Worm (Caenorhabditis elegans) whole organism, L4 larva: Measurements from ENCODE around the gene sma-6.

Source experiments
- F10B5.3 ChIP-seq: sonication (generic microtip); optimal IDR thresholded peaks from 2 replicates; lab custom pipeline; 2016; ENCODE audit warnings: mild to moderate bottlenecking, missing genetic modification characterization, missing compliant biosample characterization
- F26F4.8 ChIP-seq: fragments of 200-800 bp; sonication (Bioruptor generic); conservative IDR thresholded peaks from 2 replicates; pipeline ENCODE4 v1.3.6; 2022; ENCODE audit warnings: missing genetic modification characterization, missing compliant biosample characterization
- F37D6.2 ChIP-seq: sonication (generic microtip); optimal IDR thresholded peaks from 2 replicates; lab custom pipeline; 2016; ENCODE audit warnings: mild to moderate bottlenecking, missing genetic modification characterization, missing compliant biosample characterization
- Y105C5A.15 ChIP-seq: fragments of 200-800 bp; sonication (Bioruptor generic); IDR thresholded peaks from 2 replicates; pipeline ENCODE4 v1.3.6; 2022; ENCODE audit warnings: missing genetic modification characterization, missing compliant biosample characterization
- Y48G9A.11 ChIP-seq: fragments of 200-800 bp; sonication (Bioruptor generic); IDR thresholded peaks from 2 replicates; pipeline ENCODE4 v1.3.6; 2022; ENCODE audit warnings: missing genetic modification reagents, missing genetic modification characterization, missing compliant biosample characterization
- Y75B8A.6 ChIP-seq: fragments of 200-800 bp; sonication (Bioruptor generic); IDR thresholded peaks from 2 replicates; pipeline ENCODE4 v1.3.6; 2022; ENCODE audit warnings: missing genetic modification reagents, missing genetic modification characterization, missing compliant biosample characterization
- ZK337.2 ChIP-seq: fragments of 200-800 bp; sonication (Bioruptor generic); IDR thresholded peaks from 2 replicates; pipeline ENCODE4 v1.3.6; 2022; ENCODE audit warnings: missing genetic modification reagents, missing genetic modification characterization, missing compliant biosample characterization
- ZK546.5 ChIP-seq, 2 experiments: sonication (generic microtip); optimal IDR thresholded peaks; 2 replicates each; lab custom pipeline; 2017; ENCODE audit warnings: missing biosample characterization in 2 of 2, missing genetic modification characterization in 2 of 2
- aha-1 ChIP-seq: fragments of 150-350 bp; peaks from one replicate; lab custom pipeline; 2014; ENCODE audit warnings: missing biosample characterization, missing genetic modification characterization
- arid-1 ChIP-seq: fragments of 200-800 bp; sonication (Bioruptor generic); conservative IDR thresholded peaks from 2 replicates; pipeline ENCODE4 v1.3.6; 2022; ENCODE audit warnings: missing genetic modification reagents, missing genetic modification characterization, missing compliant biosample characterization
- ceh-32 ChIP-seq: sonication (generic microtip); optimal IDR thresholded peaks from 2 replicates; lab custom pipeline; 2016; ENCODE audit warnings: mild to moderate bottlenecking, missing genetic modification characterization, missing compliant biosample characterization; ENCODE audit not compliant: poor library complexity
- ceh-82 ChIP-seq: sonication (generic microtip); optimal IDR thresholded peaks from 2 replicates; lab custom pipeline; 2017; ENCODE audit warnings: missing biosample characterization, missing genetic modification characterization
- ctbp-1 ChIP-seq: fragments of 200-800 bp; sonication (Bioruptor generic); IDR thresholded peaks from 2 replicates; pipeline ENCODE4 v1.3.6; 2022; ENCODE audit warnings: missing genetic modification reagents, missing genetic modification characterization, missing compliant biosample characterization
- daf-12 ChIP-seq: fragments of 150-350 bp; optimal IDR thresholded peaks from 2 replicates; lab custom pipeline; 2014; ENCODE audit warnings: missing biosample characterization, missing genetic modification reagents, missing genetic modification characterization
- daf-16 ChIP-seq, 3 experiments: sonication (generic microtip); optimal IDR thresholded peaks; 2 replicates each; lab custom pipeline; 2016 to 2017; ENCODE audit warnings: missing genetic modification characterization in 3 of 3, missing genetic modification reagents in 3 of 3, mild to moderate bottlenecking in 2 of 3, missing compliant biosample characterization in 2 of 3, missing biosample characterization in 1 of 3, moderate library complexity in 1 of 3
- dmd-6 ChIP-seq: fragments of 200-800 bp; sonication (Bioruptor generic); IDR thresholded peaks from 2 replicates; pipeline ENCODE4 v1.3.6; 2022; ENCODE audit warnings: missing genetic modification reagents, missing genetic modification characterization, missing compliant biosample characterization
- dmd-8 ChIP-seq: fragments of 200-800 bp; sonication (Bioruptor generic); IDR thresholded peaks from 2 replicates; pipeline ENCODE4 v1.3.6; 2022; ENCODE audit warnings: missing genetic modification characterization, missing compliant biosample characterization
- duxl-1 ChIP-seq: sonication (generic microtip); optimal IDR thresholded peaks from 2 replicates; lab custom pipeline; 2016; ENCODE audit warnings: mild to moderate bottlenecking, missing genetic modification characterization, moderate library complexity, missing compliant biosample characterization; ENCODE audit not compliant: poor library complexity
- dve-1 ChIP-seq: sonication (generic microtip); optimal IDR thresholded peaks from 2 replicates; lab custom pipeline; 2017; ENCODE audit warnings: antibody characterized with exemption, mild to moderate bottlenecking, missing genetic modification characterization, missing compliant biosample characterization; ENCODE audit not compliant: insufficient read depth
- egl-27 ChIP-seq: sonication (generic microtip); optimal IDR thresholded peaks from 3 replicates; lab custom pipeline; 2017; ENCODE audit warnings: missing biosample characterization, missing genetic modification reagents, missing genetic modification characterization
- fkh-10 ChIP-seq: fragments of 150-350 bp; optimal IDR thresholded peaks from 2 replicates; lab custom pipeline; 2014; ENCODE audit warnings: missing biosample characterization, missing genetic modification reagents, missing genetic modification characterization
- fos-1 ChIP-seq: fragments of 150-350 bp; optimal IDR thresholded peaks from 2 replicates; lab custom pipeline; 2014; ENCODE audit warnings: missing biosample characterization, missing genetic modification characterization
- hif-1 ChIP-seq, 2 experiments: sonication (generic microtip); optimal IDR thresholded peaks; 2 replicates each; lab custom pipeline; 2016 to 2017; ENCODE audit warnings: missing compliant biosample characterization in 2 of 2, missing genetic modification characterization in 2 of 2, missing genetic modification reagents in 2 of 2, missing genotype in 2 of 2, mild to moderate bottlenecking in 1 of 2
- hlh-11 ChIP-seq: fragments of 200-800 bp; sonication (Bioruptor generic); optimal IDR thresholded peaks from 2 replicates; lab custom pipeline; 2018; ENCODE audit warnings: mild to moderate bottlenecking, missing genetic modification characterization, missing compliant biosample characterization
- hmg-1.1 ChIP-seq: fragments of 200-800 bp; sonication (Bioruptor generic); IDR thresholded peaks from 2 replicates; pipeline ENCODE4 v1.3.6; 2022; ENCODE audit warnings: missing genetic modification reagents, missing genetic modification characterization, missing compliant biosample characterization
- lin-15B ChIP-seq: fragments of 150-350 bp; sonication (generic microtip); optimal IDR thresholded peaks from 3 replicates; lab custom pipeline; 2014; ENCODE audit warnings: missing biosample characterization, missing genetic modification characterization
- lin-39 ChIP-seq: fragments of 150-350 bp; optimal IDR thresholded peaks from 2 replicates; lab custom pipeline; 2014; ENCODE audit warnings: missing biosample characterization, missing genetic modification reagents, missing genetic modification characterization
- lir-3 ChIP-seq: sonication (generic microtip); optimal IDR thresholded peaks from 2 replicates; lab custom pipeline; 2016; ENCODE audit warnings: mild to moderate bottlenecking, missing genetic modification characterization, missing compliant biosample characterization
- mdt-29 ChIP-seq: fragments of 200-800 bp; sonication (Bioruptor generic); IDR thresholded peaks from 2 replicates; pipeline ENCODE4 v1.3.6; 2022; ENCODE audit warnings: missing genetic modification reagents, missing genetic modification characterization, missing compliant biosample characterization
- mep-1 ChIP-seq: fragments of 150-350 bp; sonication (generic microtip); optimal IDR thresholded peaks from 3 replicates; lab custom pipeline; 2014; ENCODE audit warnings: missing biosample characterization, missing genetic modification characterization
- mes-2 ChIP-seq: sonication (generic microtip); optimal IDR thresholded peaks from 2 replicates; lab custom pipeline; 2016; ENCODE audit warnings: missing genotype, mild to moderate bottlenecking, missing genetic modification characterization, missing compliant biosample characterization; ENCODE audit not compliant: poor library complexity, severe bottlenecking
- mxl-2 ChIP-seq: fragments of 200-800 bp; sonication (Bioruptor generic); conservative IDR thresholded peaks from 2 replicates; pipeline ENCODE4 v1.3.6; 2022; ENCODE audit warnings: missing genetic modification reagents, missing genetic modification characterization, missing compliant biosample characterization
- mxl-3 ChIP-seq: fragments of 200-800 bp; sonication (Bioruptor generic); optimal IDR thresholded peaks from 2 replicates; lab custom pipeline; 2018; ENCODE audit warnings: mild to moderate bottlenecking, missing genetic modification characterization, missing compliant biosample characterization
- nhr-10 ChIP-seq: fragments of 150-350 bp; optimal IDR thresholded peaks from 2 replicates; lab custom pipeline; 2014; ENCODE audit warnings: missing biosample characterization, missing genetic modification characterization
- nhr-11 ChIP-seq: fragments of 150-350 bp; optimal IDR thresholded peaks from 2 replicates; lab custom pipeline; 2014; ENCODE audit warnings: missing biosample characterization, missing genetic modification characterization
- nhr-111 ChIP-seq: fragments of 200-800 bp; sonication (Bioruptor generic); optimal IDR thresholded peaks from 2 replicates; lab custom pipeline; 2018; ENCODE audit warnings: mild to moderate bottlenecking, missing genetic modification characterization, missing compliant biosample characterization
- nhr-237 ChIP-seq: sonication (generic microtip); optimal IDR thresholded peaks from 2 replicates; lab custom pipeline; 2017; ENCODE audit warnings: missing biosample characterization, missing genetic modification characterization
- nhr-28 ChIP-seq: fragments of 150-350 bp; optimal IDR thresholded peaks from 2 replicates; lab custom pipeline; 2014; ENCODE audit warnings: missing biosample characterization, missing genetic modification characterization
- nhr-48 ChIP-seq: sonication (generic microtip); optimal IDR thresholded peaks from 2 replicates; lab custom pipeline; 2016; ENCODE audit warnings: mild to moderate bottlenecking, missing genetic modification characterization, missing compliant biosample characterization
- nhr-6 ChIP-seq: fragments of 150-350 bp; optimal IDR thresholded peaks from 2 replicates; lab custom pipeline; 2014; ENCODE audit warnings: missing biosample characterization, missing genetic modification characterization
- nhr-76 ChIP-seq: fragments of 150-350 bp; optimal IDR thresholded peaks from 2 replicates; lab custom pipeline; 2014; ENCODE audit warnings: missing biosample characterization, missing genetic modification characterization
- pqm-1 ChIP-seq: sonication (generic microtip); optimal IDR thresholded peaks from 2 replicates; lab custom pipeline; 2017; ENCODE audit warnings: missing biosample characterization, missing genetic modification characterization
- saeg-2 ChIP-seq: fragments of 200-800 bp; sonication (Bioruptor generic); IDR thresholded peaks from 2 replicates; pipeline ENCODE4 v1.3.6; 2022; ENCODE audit warnings: missing genetic modification reagents, missing genetic modification characterization, missing compliant biosample characterization
- set-16 ChIP-seq: fragments of 200-800 bp; sonication (Bioruptor generic); IDR thresholded peaks from 2 replicates; pipeline ENCODE4 v1.3.6; 2022; ENCODE audit warnings: missing genetic modification reagents, missing genetic modification characterization, missing compliant biosample characterization
- unc-39 ChIP-seq: sonication (generic microtip); optimal IDR thresholded peaks from 2 replicates; lab custom pipeline; 2017; ENCODE audit warnings: missing biosample characterization, missing genetic modification characterization
- vab-7 ChIP-seq: fragments of 200-800 bp; sonication (Bioruptor generic); IDR thresholded peaks from 2 replicates; pipeline ENCODE4 v1.3.6; 2022; ENCODE audit warnings: missing genetic modification reagents, missing genetic modification characterization, missing compliant biosample characterization
- ztf-11 ChIP-seq: fragments of 150-350 bp; optimal IDR thresholded peaks from 2 replicates; lab custom pipeline; 2014; ENCODE audit warnings: missing biosample characterization, missing genetic modification characterization
- ztf-7 ChIP-seq: fragments of 150-350 bp; optimal IDR thresholded peaks from 2 replicates; lab custom pipeline; 2014; ENCODE audit warnings: missing biosample characterization, missing genetic modification characterization

sma-6 gene

ce11 chrII:6334745-6335260 lies 10.5 kb downstream of the sma-6 start:
- TF ChIP-seq mxl-3 (GFP tag; lab: Kevin White, UChicago), result no peak
- TF ChIP-seq dmd-6, result peak; percentile 31; the same call in 1 of the 2 replicates
- TF ChIP-seq dve-1 (tag; lab: Kevin White, UChicago), result peak; percentile 56
- peak; percentile 54 for TF ChIP-seq pqm-1 (tag; lab: Kevin White, UChicago)
- TF ChIP-seq nhr-28 (tag; lab: Kevin White, UChicago), result peak; percentile 43
- peak; percentile 40 for TF ChIP-seq hlh-11 (tag; lab: Kevin White, UChicago)
- no peak for TF ChIP-seq nhr-111 (GFP tag; lab: Kevin White, UChicago)

DNA sequence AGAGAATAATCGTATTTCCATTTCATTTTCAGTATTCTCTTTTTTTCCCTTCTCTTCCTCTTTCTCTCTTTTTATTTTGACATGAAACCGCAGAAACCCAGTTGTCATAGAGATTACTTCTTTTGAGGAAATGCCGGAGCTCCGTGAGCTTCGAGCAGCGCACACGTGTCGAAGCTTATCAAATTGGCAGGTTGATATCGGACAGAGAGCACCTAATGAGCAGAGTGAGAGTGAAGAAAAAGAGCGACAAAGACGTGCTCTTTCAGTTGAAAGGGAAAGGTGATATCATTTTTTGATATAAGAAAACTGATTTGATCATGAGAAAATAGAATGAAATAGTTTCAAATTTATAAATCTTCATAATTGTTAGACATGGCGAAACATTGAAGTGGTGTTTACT lies 11.1 kb downstream of the sma-6 start, which contains the start of gene C32D5.14:
Gene C32D5.14 (plus strand): TSS at position 131 of the 400 bp plus-strand sequence.
- TF ChIP-seq dmd-6, result peak; percentile 84
- no peak for TF ChIP-seq dmd-8
- TF ChIP-seq mxl-2 (GFP tag; lab: Robert Waterston, UW), result no peak
- no peak for TF ChIP-seq lin-39 (tag; lab: Kevin White, UChicago)
- TF ChIP-seq vab-7 (GFP tag; lab: Robert Waterston, UW), result no peak
- no peak for TF ChIP-seq ZK546.5 (tag; optimal IDR thresholded peaks at IDR 0.05; lab: Kevin White, UChicago)
- TF ChIP-seq F37D6.2 (tag; lab: Kevin White, UChicago), result no peak
- no peak for TF ChIP-seq nhr-48 (tag; lab: Kevin White, UChicago)
- no peak for TF ChIP-seq set-16 (GFP tag; lab: Robert Waterston, UW)
- TF ChIP-seq lir-3 (tag; lab: Kevin White, UChicago), result no peak
- no peak for TF ChIP-seq saeg-2 (GFP tag; lab: Robert Waterston, UW)
- no peak for TF ChIP-seq ceh-32 (tag; lab: Kevin White, UChicago)
- no peak for TF ChIP-seq mdt-29 (GFP tag; lab: Robert Waterston, UW)
- no peak for TF ChIP-seq fkh-10 (GFP tag; lab: Kevin White, UChicago)
- no peak for TF ChIP-seq hmg-1.1 (GFP tag; lab: Robert Waterston, UW)
- TF ChIP-seq arid-1 (GFP tag; lab: Robert Waterston, UW), result no peak
- no peak for TF ChIP-seq fos-1 (tag; lab: Kevin White, UChicago)
- TF ChIP-seq nhr-6 (tag; lab: Kevin White, UChicago), result no peak
- TF ChIP-seq hif-1 (tag; optimal IDR thresholded peaks at IDR 0.05; lab: Kevin White, UChicago), result peak in 1 of 2 experiments; percentile 45
- TF ChIP-seq Y48G9A.11 (GFP tag; lab: Robert Waterston, UW), result no peak
- no peak for TF ChIP-seq nhr-10 (tag; lab: Kevin White, UChicago)
- TF ChIP-seq nhr-76, result no peak
- peak; percentile 35 for TF ChIP-seq nhr-11 (tag; lab: Kevin White, UChicago)
- no peak for TF ChIP-seq ztf-7 (tag; lab: Kevin White, UChicago)
- no peak for TF ChIP-seq nhr-237 (tag; lab: Kevin White, UChicago)
- no peak for TF ChIP-seq daf-16 (GFP tag; optimal IDR thresholded peaks at IDR 0.05; lab: Kevin White, UChicago)
- TF ChIP-seq daf-16 (tag; optimal IDR thresholded peaks at IDR 0.05; lab: Kevin White, UChicago), result peak; percentile 27
- TF ChIP-seq duxl-1 (tag; lab: Kevin White, UChicago), result no peak
- TF ChIP-seq egl-27, result no peak
- TF ChIP-seq F10B5.3 (tag; lab: Kevin White, UChicago), result no peak
- no peak for TF ChIP-seq F26F4.8 (GFP tag; lab: Robert Waterston, UW)
- no peak for TF ChIP-seq ctbp-1 (GFP tag; lab: Robert Waterston, UW)
- TF ChIP-seq mes-2, result no peak
- TF ChIP-seq Y75B8A.6 (GFP tag; lab: Robert Waterston, UW), result no peak
- TF ChIP-seq lin-15B (tag; lab: Kevin White, UChicago), result no peak
- no peak for TF ChIP-seq Y105C5A.15 (GFP tag; lab: Robert Waterston, UW)
- no peak for TF ChIP-seq nhr-111 (GFP tag; lab: Kevin White, UChicago)
- peak; percentile 52 for TF ChIP-seq mxl-3 (GFP tag; lab: Kevin White, UChicago)
- no peak for TF ChIP-seq ceh-82 (tag; lab: Kevin White, UChicago)
- no peak for TF ChIP-seq mep-1
- no peak for TF ChIP-seq unc-39 (tag; lab: Kevin White, UChicago)
- no peak for TF ChIP-seq daf-12 (tag; lab: Kevin White, UChicago)
- TF ChIP-seq ZK337.2 (GFP tag; lab: Robert Waterston, UW), result no peak
- peak; percentile 73 for TF ChIP-seq aha-1 (tag; lab: Kevin White, UChicago)
- TF ChIP-seq hlh-11 (tag; lab: Kevin White, UChicago), result peak; percentile 26
- no peak for TF ChIP-seq ztf-11 (tag; lab: Kevin White, UChicago)
- TF ChIP-seq dve-1 (tag; lab: Kevin White, UChicago), result peak; percentile 54
